Fruit fly (Drosophila melanogaster) S2 (cell line): ENCODE results near the gene TwdlF.
"Not testable (repeated sequence)": the region's sequence is repeated elsewhere in the genome, so short reads cannot be mapped to it uniquely, and the experiment has no call there.

Experiments
- CG8478 ChIP-seq: fragments of >200 bp; optimal IDR thresholded peaks from 2 replicates; lab custom pipeline; 2018
- CTCF ChIP-seq, 2 experiments: fragments of >200 bp; optimal IDR thresholded peaks; 2 replicates each; lab custom pipeline; 2018

The TwdlF gene

dm6 chr3R:4246578-4247070, at the start of gene TwdlF:
TwdlF (plus strand) TSS chr3R:4247020.
- no peak for TF ChIP-seq CTCF (optimal IDR thresholded peaks at IDR 0.05; lab: Kevin White, UChicago)
- TF ChIP-seq CG8478 (lab: Kevin White, UChicago) = no peak

- TF ChIP-seq CG8478 (lab: Kevin White, UChicago) (no peak), CTCF (optimal IDR thresholded peaks at IDR 0.05; lab: Kevin White, UChicago) (no peak)
Measured at dm6 chr3R:4197055-4197454, 49.8 kb upstream of the TwdlF start, which contains the start of gene beta-Man. beta-Man (plus strand) TSS chr3R:4197206.

- TF ChIP-seq CTCF (optimal IDR thresholded peaks at IDR 0.05; lab: Kevin White, UChicago); CG8478 (lab: Kevin White, UChicago): not testable (repeated sequence)
Measured at dm6 chr3R:4211483-4211882, 35.3 kb upstream of the TwdlF start, which contains the start of gene aux. aux (plus strand) TSS chr3R:4211783.

dm6 chr3R:4214038-4214437, 32.8 kb upstream of the TwdlF start:
- TF ChIP-seq CTCF (optimal IDR thresholded peaks at IDR 0.05; lab: Kevin White, UChicago) = no peak
- no peak for TF ChIP-seq CG8478 (lab: Kevin White, UChicago)

- no peak for TF ChIP-seq CTCF (optimal IDR thresholded peaks at IDR 0.05; lab: Kevin White, UChicago)
- no peak for TF ChIP-seq CG8478 (lab: Kevin White, UChicago)
Measured at dm6 chr3R:4214601-4215000, 32.2 kb upstream of the TwdlF start.

- no peak for TF ChIP-seq CG8478 (lab: Kevin White, UChicago)
- TF ChIP-seq CTCF (optimal IDR thresholded peaks at IDR 0.05; lab: Kevin White, UChicago) = no peak
Measured at dm6 chr3R:4215264-4215993, 31.4 kb upstream of the TwdlF start, which contains the start of gene CG14636. CG14636 (minus strand) TSS chr3R:4215314.

- TF ChIP-seq CTCF (optimal IDR thresholded peaks at IDR 0.05; lab: Kevin White, UChicago) (no peak), CG8478 (lab: Kevin White, UChicago) (no peak)
Measured at dm6 chr3R:4220030-4220429, 26.8 kb upstream of the TwdlF start, which contains the start of gene CG31516. CG31516 (minus strand) TSS chr3R:4220130.

- TF ChIP-seq CG8478 (lab: Kevin White, UChicago) (no peak), CTCF (optimal IDR thresholded peaks at IDR 0.05; lab: Kevin White, UChicago) (peak; percentile 59 to 60)
Measured at dm6 chr3R:4220780-4221179, 26.0 kb upstream of the TwdlF start.

- no peak for TF ChIP-seq CG8478 (lab: Kevin White, UChicago)
- no peak for TF ChIP-seq CTCF (optimal IDR thresholded peaks at IDR 0.05; lab: Kevin White, UChicago)
Measured at dm6 chr3R:4228426-4228825, 18.4 kb upstream of the TwdlF start.

- TF ChIP-seq CTCF (optimal IDR thresholded peaks at IDR 0.05; lab: Kevin White, UChicago) = no peak
- no peak for TF ChIP-seq CG8478 (lab: Kevin White, UChicago)
Measured at dm6 chr3R:4229137-4229764, 17.6 kb upstream of the TwdlF start, which contains the start of gene DhpD. DhpD (minus strand) TSS chr3R:4229238.

dm6 chr3R:4232139-4233017, 14.4 kb upstream of the TwdlF start, which contains the start of gene CG14641:
CG14641 (minus strand) TSS chr3R:4232342.
- TF ChIP-seq CTCF (optimal IDR thresholded peaks at IDR 0.05; lab: Kevin White, UChicago) = no peak
- no peak for TF ChIP-seq CG8478 (lab: Kevin White, UChicago)

- TF ChIP-seq CTCF (optimal IDR thresholded peaks at IDR 0.05; lab: Kevin White, UChicago) = no peak
- no peak for TF ChIP-seq CG8478 (lab: Kevin White, UChicago)
Measured at dm6 chr3R:4233018-4233385, 13.8 kb upstream of the TwdlF start, which contains the start of gene abs. abs (plus strand) TSS chr3R:4233047.

dm6 chr3R:4234991-4235553, 11.7 kb upstream of the TwdlF start, which contains the start of gene Gel:
Gel (plus strand) TSS chr3R:4235217.
- no peak for TF ChIP-seq CG8478 (lab: Kevin White, UChicago)
- no peak for TF ChIP-seq CTCF (optimal IDR thresholded peaks at IDR 0.05; lab: Kevin White, UChicago)

dm6 chr3R:4236534-4236933, 10.3 kb upstream of the TwdlF start:
- TF ChIP-seq CG8478 (lab: Kevin White, UChicago) = no peak
- TF ChIP-seq CTCF (optimal IDR thresholded peaks at IDR 0.05; lab: Kevin White, UChicago) = no peak
